Worm (Caenorhabditis elegans) whole organism, midembryonic: ENCODE results near the gene C17C3.1.

Experiments
- T22C8.4 ChIP-seq: fragments of 200-800 bp; sonication (Bioruptor generic); IDR thresholded peaks from 2 replicates; pipeline ENCODE4 v1.3.6; 2022; ENCODE audit warnings: missing genetic modification characterization, missing compliant biosample characterization
- klf-2 ChIP-seq: fragments of 200-800 bp; sonication (Bioruptor generic); conservative IDR thresholded peaks from 2 replicates; pipeline ENCODE4 v1.3.6; 2022; ENCODE audit warnings: missing genetic modification reagents, missing genetic modification characterization, missing compliant biosample characterization
- ref-1 ChIP-seq: fragments of 200-800 bp; sonication (Bioruptor generic); conservative IDR thresholded peaks from 2 replicates; pipeline ENCODE4 v1.3.6; 2022; ENCODE audit warnings: missing genetic modification reagents, missing genetic modification characterization, missing compliant biosample characterization
- ztf-23 ChIP-seq: fragments of 200-800 bp; sonication (Bioruptor generic); IDR thresholded peaks from 2 replicates; pipeline ENCODE4 v1.3.6; 2022; ENCODE audit warnings: missing genetic modification reagents, missing genetic modification characterization, missing compliant biosample characterization

- TF ChIP-seq ref-1 (GFP tag; lab: Robert Waterston, UW) (peak; percentile 53; the same call in 1 of the 2 replicates), ztf-23 (peak; percentile 84), klf-2 (GFP tag; lab: Robert Waterston, UW) (no peak; the same call in none of the 2 replicates), T22C8.4 (peak; percentile 64)
Measured at ce11 chrII:5543476-5544144, 26.8 kb upstream of the C17C3.1 start.
